Worm (Caenorhabditis elegans): ENCODE results near the gene Y44A6D.1.

Y44A6D.1 gene

ce11 chrV:20782188-20782587 is 7.6 kb downstream of the Y44A6D.1 start (continued):
- TF ChIP-seq pqm-1 (tag; optimal IDR thresholded peaks at IDR 0.05) (no peak), nhr-11 (tag; optimal IDR thresholded peaks at IDR 0.05) (peak; percentile 11), hlh-4 (tag; optimal IDR thresholded peaks at IDR 0.05) (no peak), C34B4.2 (tag; optimal IDR thresholded peaks at IDR 0.05) (no peak), ces-1 (GFP tag; optimal IDR thresholded peaks at IDR 0.05) (peak; percentile 84), isw-1 (GFP tag; IDR thresholded peaks at IDR 0.05) (peak; percentile 30), zag-1 (tag; optimal IDR thresholded peaks at IDR 0.05) (peak; percentile 88), ceh-63 (GFP tag; optimal IDR thresholded peaks at IDR 0.05) (no peak), mef-2 (tag; optimal IDR thresholded peaks at IDR 0.05) (peak; percentile 52), lir-3 (tag; optimal IDR thresholded peaks at IDR 0.05; ENCODE audit: poor library complexity) (no peak), xbp-1 (tag; optimal IDR thresholded peaks at IDR 0.05) (peak; percentile 34), F16B12.6 (tag; optimal IDR thresholded peaks at IDR 0.05) (no peak), nhr-84 (tag; optimal IDR thresholded peaks at IDR 0.05) (no peak), lsy-2 (tag; optimal IDR thresholded peaks at IDR 0.05) (peak; percentile 60 to 67), hpl-2 (GFP tag; optimal IDR thresholded peaks at IDR 0.05) (no peak), lin-35 (GFP tag; optimal IDR thresholded peaks at IDR 0.05) (peak in 1 of 2 experiments; percentile 33), nhr-76 (tag; optimal IDR thresholded peaks at IDR 0.05) (no peak), unc-62 (GFP tag; optimal IDR thresholded peaks at IDR 0.05) (no peak), fkh-4 (tag; optimal IDR thresholded peaks at IDR 0.05; ENCODE audit: borderline replicate concordance) (no peak), nhr-71 (tag; optimal IDR thresholded peaks at IDR 0.05) (peak; percentile 91), irx-1 (tag; optimal IDR thresholded peaks at IDR 0.05) (peak; percentile 18), lin-39 (tag; optimal IDR thresholded peaks at IDR 0.05) (no peak), nhr-19 (GFP tag; conservative IDR thresholded peaks at IDR 0.05) (peak; percentile 83), unc-86 (tag; optimal IDR thresholded peaks at IDR 0.05) (peak; percentile 73), C04F5.9 (tag; optimal IDR thresholded peaks at IDR 0.05) (no peak), ceh-88 (GFP tag; IDR thresholded peaks at IDR 0.05) (no peak), ceh-82 (tag; optimal IDR thresholded peaks at IDR 0.05) (peak; percentile 23 to 84 (median 38)), ama-1 (optimal IDR thresholded peaks at IDR 0.05) (peak; percentile 30), unc-130 (tag; optimal IDR thresholded peaks at IDR 0.05) (no peak), C16A3.4 (tag; optimal IDR thresholded peaks at IDR 0.05) (no peak), mdl-1 (tag; optimal IDR thresholded peaks at IDR 0.05) (peak in 1 of 2 experiments; percentile 47), nhr-12 (tag; optimal IDR thresholded peaks at IDR 0.05) (no peak), rnt-1 (tag; optimal IDR thresholded peaks at IDR 0.05) (peak; percentile 1), Y116A8C.19 (tag; optimal IDR thresholded peaks at IDR 0.05; ENCODE audit: borderline replicate concordance) (no peak), mab-9 (GFP tag; IDR thresholded peaks at IDR 0.05) (no peak; the same call in 1 of the 2 replicates), fos-1 (tag; optimal IDR thresholded peaks at IDR 0.05) (no peak), dpl-1 (GFP tag; optimal IDR thresholded peaks at IDR 0.05) (peak in 1 of 3 experiments; percentile 38), efl-3 (GFP tag; optimal IDR thresholded peaks at IDR 0.05) (no peak), aly-2 (tag; optimal IDR thresholded peaks at IDR 0.05) (peak; percentile 27), skn-1 (tag; optimal IDR thresholded peaks at IDR 0.05) (peak; percentile 27), elt-3 (tag; optimal IDR thresholded peaks at IDR 0.05) (no peak), ztf-11 (tag; optimal IDR thresholded peaks at IDR 0.05) (no peak), grh-1 (GFP tag; IDR thresholded peaks at IDR 0.05) (no peak), lin-15B (tag; optimal IDR thresholded peaks at IDR 0.05) (no peak), lin-14 (GFP tag; optimal IDR thresholded peaks at IDR 0.05) (peak; percentile 93), swsn-7 (tag; optimal IDR thresholded peaks at IDR 0.05) (peak; percentile 72), jun-1 (tag; optimal IDR thresholded peaks at IDR 0.05) (no peak), ets-5 (GFP tag; IDR thresholded peaks at IDR 0.05) (no peak), sptf-1 (tag; optimal IDR thresholded peaks at IDR 0.05) (no peak), pag-3 (tag; optimal IDR thresholded peaks at IDR 0.05; ENCODE audit: borderline replicate concordance, insufficient read depth) (no peak), mep-1 (tag; optimal IDR thresholded peaks at IDR 0.05) (peak; percentile 56), ceh-8 (GFP tag; optimal IDR thresholded peaks at IDR 0.05) (peak; percentile 40), nhr-47 (tag; optimal IDR thresholded peaks at IDR 0.05) (peak; percentile 80)

Data from whole organism, L1 larva.